Fruit fly (Drosophila melanogaster): ENCODE results near the gene CG16989.

CG16989 gene

dm6 chrX:792923-793322, at the start of gene CG16989 (continued):
- TF ChIP-seq CG10431 (GFP tag; optimal IDR thresholded peaks at IDR 0.05) (no peak), HLH3B (GFP tag; IDR thresholded peaks at IDR 0.05) (no peak), Mrtf (GFP tag; IDR thresholded peaks at IDR 0.05) (no peak), Nf-YB (GFP tag; optimal IDR thresholded peaks at IDR 0.05) (no peak), CG12219 (GFP tag; optimal IDR thresholded peaks at IDR 0.05) (no peak), Jarid2 (GFP tag; optimal IDR thresholded peaks at IDR 0.05) (no peak), Fer2 (tag; optimal IDR thresholded peaks at IDR 0.05) (no peak), Neu2 (GFP tag; optimal IDR thresholded peaks at IDR 0.05; ENCODE audit: borderline replicate concordance) (no peak), Meics (GFP tag; optimal IDR thresholded peaks at IDR 0.05) (no peak), CG9437 (GFP tag; optimal IDR thresholded peaks at IDR 0.05) (no peak), D19B (GFP tag; optimal IDR thresholded peaks at IDR 0.05) (no peak), Dbx (GFP tag; IDR thresholded peaks at IDR 0.05) (no peak), CG32532 (GFP tag; IDR thresholded peaks at IDR 0.05) (no peak), CG4820 (GFP tag; optimal IDR thresholded peaks at IDR 0.05) (no peak), Spps (tag; optimal IDR thresholded peaks at IDR 0.05) (no peak), CG9609 (GFP tag; optimal IDR thresholded peaks at IDR 0.05) (no peak), CG9797 (GFP tag; optimal IDR thresholded peaks at IDR 0.05) (peak; percentile 80), CG30020 (tag; optimal IDR thresholded peaks at IDR 0.05) (no peak), B-H1 (GFP tag; IDR thresholded peaks at IDR 0.05) (no peak), Bgb (GFP tag; IDR thresholded peaks at IDR 0.05; ENCODE audit: partially characterized antibody) (peak; percentile 57), CG13775 (GFP tag; optimal IDR thresholded peaks at IDR 0.05) (no peak), Myb (GFP tag; optimal IDR thresholded peaks at IDR 0.05) (peak; percentile 98), disco-r (GFP tag; optimal IDR thresholded peaks at IDR 0.05) (no peak), Doc2 (GFP tag; IDR thresholded peaks at IDR 0.05) (no peak), CG14441 (GFP tag; IDR thresholded peaks at IDR 0.05) (no peak), vnd (GFP tag; IDR thresholded peaks at IDR 0.05; ENCODE audit: partially characterized antibody) (peak; percentile 40; the same call in 1 of the 3 replicates), onecut (GFP tag; IDR thresholded peaks at IDR 0.05) (no peak), trem (tag; optimal IDR thresholded peaks at IDR 0.05) (peak; percentile 52), esg (GFP tag; conservative IDR thresholded peaks at IDR 0.05) (no peak), CG7786 (GFP tag; optimal IDR thresholded peaks at IDR 0.05) (no peak), Antp (GFP tag; optimal IDR thresholded peaks at IDR 0.05) (no peak), twi (tag; optimal IDR thresholded peaks at IDR 0.05) (no peak), zfh1 (GFP tag; IDR thresholded peaks at IDR 0.05) (no peak), Doc3 (GFP tag; IDR thresholded peaks at IDR 0.05; ENCODE audit: partially characterized antibody) (no peak), abd-A (tag; optimal IDR thresholded peaks at IDR 0.05) (no peak), CG7357 (GFP tag; IDR thresholded peaks at IDR 0.05) (no peak), ssp (GFP tag; IDR thresholded peaks at IDR 0.05) (no peak), CG17829 (tag; optimal IDR thresholded peaks at IDR 0.05) (no peak), Dref (GFP tag; IDR thresholded peaks at IDR 0.05) (peak; percentile 80), CG3995 (GFP tag; optimal IDR thresholded peaks at IDR 0.05) (peak; percentile 11), knrl (GFP tag; IDR thresholded peaks at IDR 0.05; ENCODE audit: partially characterized antibody) (peak; percentile 33; the same call in 1 of the 3 replicates), amos (GFP tag; IDR thresholded peaks at IDR 0.05; ENCODE audit: partially characterized antibody) (peak; percentile 45; the same call in 1 of the 2 replicates), Med (GFP tag) (peak; percentile 34), pros (GFP tag; optimal IDR thresholded peaks at IDR 0.05) (no peak), CG1024 (GFP tag; IDR thresholded peaks at IDR 0.05) (no peak), Dp (GFP tag; optimal IDR thresholded peaks at IDR 0.05) (peak; percentile 87), org-1 (GFP tag; optimal IDR thresholded peaks at IDR 0.05) (no peak), Sry-δ (GFP tag; optimal IDR thresholded peaks at IDR 0.05) (peak; percentile 62), CoRest (tag; optimal IDR thresholded peaks at IDR 0.05) (no peak), CG18619 (GFP tag; optimal IDR thresholded peaks at IDR 0.05) (no peak), CG2678 (tag; optimal IDR thresholded peaks at IDR 0.05) (no peak)
